Worm (Caenorhabditis elegans): ENCODE results near the gene lips-1.

DNA sequence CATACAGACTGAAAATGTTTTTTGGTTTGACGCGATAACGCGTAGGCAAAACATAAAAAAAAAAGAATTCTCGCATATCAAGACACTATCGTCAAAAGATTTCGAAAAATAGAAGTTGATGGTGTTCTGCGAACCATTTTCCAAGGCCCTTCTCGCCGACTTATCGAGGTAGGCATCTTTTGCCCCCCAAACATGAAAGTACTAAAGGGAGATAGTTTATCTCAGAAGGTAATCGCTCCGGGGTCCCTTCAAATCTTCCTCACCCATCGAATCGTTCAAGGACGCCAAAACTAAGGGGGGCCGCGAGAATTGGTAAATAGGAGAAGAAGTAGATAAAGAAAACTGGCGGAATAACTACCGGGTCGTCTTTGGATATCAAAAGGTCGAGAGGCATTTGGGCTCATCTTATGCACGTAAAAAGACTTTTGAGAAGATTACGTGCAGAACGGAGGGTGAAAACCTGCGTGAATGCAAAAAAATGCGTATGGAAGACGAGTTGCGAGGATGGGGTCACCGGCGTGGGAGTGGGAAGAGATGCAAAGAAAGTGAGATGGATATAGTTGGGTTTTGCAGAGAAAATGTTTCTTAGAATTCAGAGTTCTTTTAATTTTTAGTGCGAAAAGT is 18.9 kb downstream of the lips-1 start:
- no peak for TF ChIP-seq unc-39 (tag; optimal IDR thresholded peaks at IDR 0.05)
- TF ChIP-seq peb-1 (tag; optimal IDR thresholded peaks at IDR 0.05) = no peak
- TF ChIP-seq mab-5 (tag; optimal IDR thresholded peaks at IDR 0.05) = no peak
- no peak for TF ChIP-seq ztf-11 (tag; optimal IDR thresholded peaks at IDR 0.05)
- TF ChIP-seq nhr-12 (tag; optimal IDR thresholded peaks at IDR 0.05) = no peak
- no peak for TF ChIP-seq ceh-82 (tag; optimal IDR thresholded peaks at IDR 0.05)
- no peak for TF ChIP-seq ama-1 (optimal IDR thresholded peaks at IDR 0.05)

Data from whole organism, L2 larva.